Worm (Caenorhabditis elegans) whole organism, L2 larva: Measurements from ENCODE around the gene tebp-1.

Experiments used
- lin-13 ChIP-seq: fragments of 150-350 bp; optimal IDR thresholded peaks from 2 replicates; lab custom pipeline; 2014; ENCODE audit warnings: missing biosample characterization, missing genetic modification reagents, missing genetic modification characterization
- lin-39 ChIP-seq: fragments of 150-350 bp; optimal IDR thresholded peaks from 2 replicates; lab custom pipeline; 2014; ENCODE audit warnings: missing biosample characterization, missing genetic modification reagents, missing genetic modification characterization
- skn-1 ChIP-seq: sonication (generic microtip); optimal IDR thresholded peaks from 2 replicates; lab custom pipeline; 2017; ENCODE audit warnings: missing biosample characterization, missing genetic modification characterization
- sma-9 ChIP-seq, 2 experiments: fragments of 150-350 bp in 1 of 2; sonication (generic microtip) in 1 of 2; optimal IDR thresholded peaks; 2 replicates each; lab custom pipeline; 2014 to 2016; ENCODE audit warnings: missing genetic modification characterization in 2 of 2, mild to moderate bottlenecking in 1 of 2, missing biosample characterization in 1 of 2, missing compliant biosample characterization in 1 of 2, missing genetic modification reagents in 1 of 2, moderate library complexity in 1 of 2

DNA sequence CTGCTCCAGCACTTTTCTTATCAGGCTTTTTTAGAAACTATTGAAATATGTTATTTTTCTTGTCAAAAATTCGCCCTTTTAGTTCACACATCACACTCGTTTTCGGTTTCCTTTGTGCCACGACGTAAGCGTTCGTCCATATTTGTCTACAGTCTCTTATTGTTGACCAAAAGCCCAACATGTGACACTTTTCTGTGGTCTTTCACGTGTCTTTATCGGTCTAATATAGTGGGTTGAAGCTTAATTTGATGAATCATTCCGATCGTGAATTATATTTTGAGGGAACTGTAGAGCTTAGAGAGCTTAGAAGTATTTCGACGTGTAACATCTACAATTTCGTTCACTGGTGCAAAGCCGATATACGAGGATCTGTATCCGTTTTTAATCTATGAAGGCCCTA, 42.4 kb downstream of the tebp-1 start:
- TF ChIP-seq skn-1 (tag; lab: Kevin White, UChicago) (no peak), lin-13 (no peak), lin-39 (tag; lab: Kevin White, UChicago) (no peak), sma-9 (GFP tag; optimal IDR thresholded peaks at IDR 0.05; lab: Kevin White, UChicago) (no peak), sma-9 (tag; optimal IDR thresholded peaks at IDR 0.05; lab: Kevin White, UChicago) (no peak)
